Fruit fly (Drosophila melanogaster) whole organism, prepupa: ENCODE data around the gene CG5863.
A peak's percentile ranks its signal among the peaks of the same experiment; 100 is the strongest.

Source experiments
- CG10631 ChIP-seq: fragments of 200-800 bp; sonication (Bioruptor generic); optimal IDR thresholded peaks from 2 replicates; lab custom pipeline; 2016; ENCODE audit warnings: missing biosample characterization, missing genetic modification characterization
- CG10669 ChIP-seq: fragments of 200-800 bp; sonication (Bioruptor generic); optimal IDR thresholded peaks from 3 replicates; lab custom pipeline; 2018; ENCODE audit warnings: missing biosample characterization, mild to moderate bottlenecking, missing genetic modification characterization, moderate library complexity
- CG11294 ChIP-seq: fragments of 200-800 bp; sonication (Bioruptor generic); IDR thresholded peaks from 2 replicates; pipeline ENCODE4 v1.3.6; 2022; ENCODE audit warnings: missing biosample characterization, missing genetic modification characterization
- CG11762 ChIP-seq: fragments of 200-800 bp; sonication (Bioruptor generic); optimal IDR thresholded peaks from 3 replicates; lab custom pipeline; 2016; ENCODE audit warnings: missing biosample characterization, missing genetic modification characterization; ENCODE audit not compliant: insufficient read depth
- CG15336 ChIP-seq: fragments of 200-800 bp; sonication (Bioruptor generic); IDR thresholded peaks from 2 replicates; pipeline ENCODE4 v1.3.6; 2022; ENCODE audit warnings: missing biosample characterization, missing genetic modification characterization
- CG1621 ChIP-seq: fragments of 200-800 bp; sonication (Bioruptor generic); optimal IDR thresholded peaks from 3 replicates; lab custom pipeline; 2018; ENCODE audit warnings: missing biosample characterization, mild to moderate bottlenecking, missing genetic modification characterization
- CG16779 ChIP-seq: fragments of 200-800 bp; sonication (Bioruptor generic); optimal IDR thresholded peaks from 3 replicates; lab custom pipeline; 2017; ENCODE audit warnings: missing biosample characterization, mild to moderate bottlenecking, missing genetic modification characterization
- CG3032 ChIP-seq: fragments of 200-800 bp; optimal IDR thresholded peaks from 2 replicates; lab custom pipeline; 2019; ENCODE audit warnings: missing biosample characterization, mild to moderate bottlenecking, missing genetic modification characterization, moderate library complexity
- CG31627 ChIP-seq: fragments of 200-800 bp; sonication (Bioruptor generic); optimal IDR thresholded peaks from 3 replicates; lab custom pipeline; 2016; ENCODE audit warnings: missing biosample characterization, missing genetic modification characterization
- CG34406 ChIP-seq: fragments of 200-800 bp; sonication (Bioruptor generic); optimal IDR thresholded peaks from 3 replicates; lab custom pipeline; 2016; ENCODE audit warnings: missing biosample characterization, missing genetic modification characterization
- CG3919 ChIP-seq: fragments of 200-800 bp; sonication (Bioruptor generic); optimal IDR thresholded peaks from 3 replicates; lab custom pipeline; 2016; ENCODE audit warnings: missing biosample characterization, missing genetic modification characterization
- CG4318 ChIP-seq: fragments of 200-800 bp; sonication (Bioruptor generic); optimal IDR thresholded peaks from 3 replicates; lab custom pipeline; 2017; ENCODE audit warnings: missing biosample characterization, mild to moderate bottlenecking, missing genetic modification characterization
- CG6163 ChIP-seq: fragments of 200-800 bp; sonication (Bioruptor generic); IDR thresholded peaks from 3 replicates; pipeline ENCODE4 v1.3.6; 2022; ENCODE audit warnings: missing biosample characterization, missing genetic modification characterization
- CG6276 ChIP-seq: fragments of 200-800 bp; sonication (Bioruptor generic); optimal IDR thresholded peaks from 2 replicates; lab custom pipeline; 2017; ENCODE audit warnings: missing biosample characterization, mild to moderate bottlenecking, missing genetic modification characterization
- CG6792 ChIP-seq: fragments of 200-800 bp; sonication (Bioruptor generic); optimal IDR thresholded peaks from 3 replicates; lab custom pipeline; 2016; ENCODE audit warnings: missing biosample characterization, missing genetic modification characterization
- CG6854 ChIP-seq: fragments of 200-800 bp; sonication (Bioruptor generic); optimal IDR thresholded peaks from 2 replicates; lab custom pipeline; 2017; ENCODE audit warnings: missing biosample characterization, mild to moderate bottlenecking, missing genetic modification characterization
- CG7368 ChIP-seq: fragments of 200-800 bp; sonication (Bioruptor generic); optimal IDR thresholded peaks from 3 replicates; lab custom pipeline; 2016; ENCODE audit warnings: missing biosample characterization, missing genetic modification characterization
- CG8119 ChIP-seq: fragments of 200-800 bp; sonication (Bioruptor generic); IDR thresholded peaks from 3 replicates; pipeline ENCODE4 v1.3.6; 2022; ENCODE audit warnings: missing biosample characterization, missing genetic modification characterization
- CG8632 ChIP-seq: fragments of 200-800 bp; sonication (Bioruptor generic); optimal IDR thresholded peaks from 3 replicates; lab custom pipeline; 2016; ENCODE audit warnings: missing biosample characterization, missing genetic modification characterization
- CG9139 ChIP-seq: fragments of 200-800 bp; sonication (Bioruptor generic); optimal IDR thresholded peaks from 3 replicates; lab custom pipeline; 2017; ENCODE audit warnings: missing biosample characterization, mild to moderate bottlenecking, missing genetic modification characterization
- Eip75B ChIP-seq: fragments of 200-800 bp; sonication (Bioruptor generic); optimal IDR thresholded peaks from 3 replicates; lab custom pipeline; 2016; ENCODE audit warnings: missing biosample characterization, missing genetic modification characterization
- Eip78C ChIP-seq: fragments of 200-800 bp; sonication (Bioruptor generic); peaks from one replicate; lab custom pipeline; 2016; ENCODE audit warnings: missing biosample characterization, missing genetic modification characterization
- Ets21C ChIP-seq: fragments of 200-800 bp; sonication (Bioruptor generic); optimal IDR thresholded peaks from 3 replicates; lab custom pipeline; 2016; ENCODE audit warnings: missing biosample characterization, missing genetic modification characterization
- Ets96B ChIP-seq: fragments of 200-800 bp; optimal IDR thresholded peaks from 2 replicates; lab custom pipeline; 2019; ENCODE audit warnings: missing biosample characterization, mild to moderate bottlenecking, missing genetic modification characterization, moderate library complexity
- Gug ChIP-seq: fragments of 200-800 bp; sonication (Bioruptor generic); IDR thresholded peaks from 2 replicates; pipeline ENCODE4 v1.3.6; 2022; ENCODE audit warnings: missing biosample characterization, missing genetic modification characterization
- Hr38 ChIP-seq: sonication (Bioruptor generic); optimal IDR thresholded peaks from 2 replicates; lab custom pipeline; 2016; ENCODE audit warnings: missing biosample characterization, missing genetic modification characterization
- Hr39 ChIP-seq: fragments of 200-800 bp; sonication (Bioruptor generic); optimal IDR thresholded peaks from 2 replicates; lab custom pipeline; 2016; ENCODE audit warnings: missing biosample characterization, missing genetic modification characterization
- Hr4 ChIP-seq: fragments of 200-800 bp; sonication (Bioruptor generic); optimal IDR thresholded peaks from 3 replicates; lab custom pipeline; 2016; ENCODE audit warnings: missing biosample characterization, missing genetic modification characterization
- Met ChIP-seq: fragments of 200-800 bp; sonication (Bioruptor generic); optimal IDR thresholded peaks from 3 replicates; lab custom pipeline; 2016; ENCODE audit warnings: missing biosample characterization, missing genetic modification characterization
- OdsH ChIP-seq: fragments of 200-800 bp; sonication (Bioruptor generic); optimal IDR thresholded peaks from 3 replicates; lab custom pipeline; 2016; ENCODE audit warnings: missing biosample characterization, missing genetic modification characterization
- Smox ChIP-seq: fragments of 200-800 bp; sonication (Bioruptor generic); optimal IDR thresholded peaks from 3 replicates; lab custom pipeline; 2016; ENCODE audit warnings: missing biosample characterization, missing genetic modification characterization
- Sox102F ChIP-seq: fragments of 200-800 bp; sonication (Bioruptor generic); optimal IDR thresholded peaks from 2 replicates; lab custom pipeline; 2016; ENCODE audit warnings: missing biosample characterization, mild to moderate bottlenecking, missing genetic modification characterization
- Sox14 ChIP-seq: fragments of 200-800 bp; sonication (Bioruptor generic); optimal IDR thresholded peaks from 3 replicates; lab custom pipeline; 2016; ENCODE audit warnings: missing biosample characterization, missing genetic modification characterization
- achi ChIP-seq: fragments of 200-800 bp; sonication (Bioruptor generic); optimal IDR thresholded peaks from 3 replicates; lab custom pipeline; 2016; ENCODE audit warnings: missing biosample characterization, missing genetic modification characterization
- acj6 ChIP-seq: fragments of 200-800 bp; sonication (Bioruptor generic); optimal IDR thresholded peaks from 3 replicates; lab custom pipeline; 2016; ENCODE audit warnings: missing biosample characterization, missing genetic modification characterization
- dsx ChIP-seq: fragments of 200-800 bp; optimal IDR thresholded peaks from 3 replicates; lab custom pipeline; 2019; ENCODE audit warnings: missing biosample characterization, mild to moderate bottlenecking, missing genetic modification characterization, moderate library complexity; ENCODE audit not compliant: poor library complexity, severe bottlenecking
- eg ChIP-seq: fragments of 200-800 bp; sonication (Bioruptor generic); IDR thresholded peaks from 3 replicates; pipeline ENCODE4 v1.3.6; 2022; ENCODE audit warnings: missing biosample characterization, missing genetic modification characterization
- esn ChIP-seq: fragments of 200-800 bp; sonication (Bioruptor generic); optimal IDR thresholded peaks from 2 replicates; lab custom pipeline; 2016; ENCODE audit warnings: missing biosample characterization, mild to moderate bottlenecking, missing genetic modification characterization, moderate library complexity
- fd59A ChIP-seq: fragments of 200-800 bp; sonication (Bioruptor generic); optimal IDR thresholded peaks from 2 replicates; lab custom pipeline; 2017; ENCODE audit warnings: missing biosample characterization, mild to moderate bottlenecking, missing genetic modification characterization, missing genetic modification reagents
- fd85E ChIP-seq: fragments of 200-800 bp; sonication (Bioruptor generic); optimal IDR thresholded peaks from 3 replicates; lab custom pipeline; 2016; ENCODE audit warnings: missing biosample characterization, missing genetic modification characterization
- fkh ChIP-seq: fragments of 200-800 bp; sonication (Bioruptor generic); optimal IDR thresholded peaks from 3 replicates; lab custom pipeline; 2017; ENCODE audit warnings: missing biosample characterization, mild to moderate bottlenecking, missing genetic modification characterization, moderate library complexity
- lz ChIP-seq: fragments of 200-800 bp; sonication (Bioruptor generic); optimal IDR thresholded peaks from 3 replicates; lab custom pipeline; 2016; ENCODE audit warnings: missing biosample characterization, missing genetic modification characterization
- net ChIP-seq: fragments of 200-800 bp; sonication (Bioruptor generic); optimal IDR thresholded peaks from 3 replicates; lab custom pipeline; 2016; ENCODE audit warnings: missing biosample characterization, missing genetic modification characterization
- spab ChIP-seq: fragments of 200-800 bp; sonication (Bioruptor generic); optimal IDR thresholded peaks from 2 replicates; lab custom pipeline; 2017; ENCODE audit warnings: missing biosample characterization, mild to moderate bottlenecking, missing genetic modification characterization, missing genetic modification reagents
- ss ChIP-seq, 2 experiments: fragments of 200-800 bp; sonication (Bioruptor generic); optimal IDR thresholded peaks; 2 replicates in 1 of 2; 3 replicates in 1 of 2; lab custom pipeline; 2017 to 2018; ENCODE audit warnings: mild to moderate bottlenecking in 2 of 2, missing biosample characterization in 2 of 2, missing genetic modification characterization in 2 of 2, moderate library complexity in 1 of 2
- svp ChIP-seq: fragments of 200-800 bp; sonication (Bioruptor generic); peaks from one replicate; lab custom pipeline; 2016; ENCODE audit warnings: missing biosample characterization, missing genetic modification characterization
- topi ChIP-seq: fragments of 200-800 bp; sonication (Bioruptor generic); optimal IDR thresholded peaks from 3 replicates; lab custom pipeline; 2016; ENCODE audit warnings: missing biosample characterization, missing genetic modification characterization
- vri ChIP-seq: fragments of 200-800 bp; sonication (Bioruptor generic); optimal IDR thresholded peaks from 3 replicates; lab custom pipeline; 2016; ENCODE audit warnings: missing biosample characterization, mild to moderate bottlenecking, missing genetic modification characterization

The CG5863 gene

DNA sequence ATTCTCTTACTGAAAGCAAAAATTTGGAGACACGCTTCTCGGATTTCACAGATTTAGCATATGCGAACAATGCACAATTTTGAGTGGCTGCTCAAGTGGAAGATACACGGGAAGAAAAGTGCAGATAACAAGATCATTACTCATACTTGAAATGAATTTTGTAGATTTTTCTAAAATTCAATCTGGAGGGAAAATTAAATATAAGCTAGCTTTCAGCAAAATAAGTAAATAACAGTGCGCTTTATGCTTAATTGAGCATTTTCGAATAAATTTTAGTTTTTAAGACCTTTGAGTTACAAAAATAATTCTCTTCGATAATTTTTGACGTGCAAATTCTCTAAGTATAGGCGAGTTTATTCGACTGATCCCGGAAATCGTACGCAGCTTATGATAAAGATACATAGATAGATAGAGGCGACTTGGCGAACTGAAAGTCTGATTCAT, 10.2 kb upstream of the CG5863 start (continued):
- TF ChIP-seq CG6792 (GFP tag; lab: Kevin White, UChicago) (peak; percentile 64), Sox102F (peak; percentile 14), CG6163 (GFP tag; lab: Robert Waterston, UW) (peak; percentile 75), OdsH (GFP tag; lab: Kevin White, UChicago) (peak; percentile 55), fd59A (GFP tag; lab: Kevin White, UChicago) (no peak), ss (GFP tag; optimal IDR thresholded peaks at IDR 0.05; lab: Kevin White, UChicago) (peak; percentile 44 to 67), CG11294 (GFP tag; lab: Robert Waterston, UW) (no peak; the same call in 1 of the 2 replicates), CG7368 (peak; percentile 56), CG8632 (GFP tag; lab: Kevin White, UChicago) (peak; percentile 29), Hr38 (no peak), CG1621 (tag; lab: Kevin White, UChicago) (peak; percentile 20), net (GFP tag; lab: Kevin White, UChicago) (peak; percentile 52), fd85E (peak; percentile 20), svp (peak; percentile 96), CG6276 (peak; percentile 67), dsx (GFP tag; lab: Kevin White, UChicago) (peak; percentile 69), Ets96B (tag; lab: Kevin White, UChicago) (peak; percentile 75), Met (GFP tag; lab: Kevin White, UChicago) (peak; percentile 57), CG31627 (GFP tag; lab: Kevin White, UChicago) (peak; percentile 49), lz (GFP tag; lab: Kevin White, UChicago) (peak; percentile 63), vri (no peak), Smox (GFP tag; lab: Kevin White, UChicago) (peak; percentile 39), CG4318 (GFP tag; lab: Kevin White, UChicago) (peak; percentile 31), spab (GFP tag; lab: Kevin White, UChicago) (peak; percentile 64), topi (GFP tag; lab: Kevin White, UChicago) (peak; percentile 84), acj6 (peak; percentile 47), CG6854 (peak; percentile 29), CG34406 (GFP tag; lab: Kevin White, UChicago) (peak; percentile 36), Gug (no peak), achi (GFP tag; lab: Kevin White, UChicago) (peak; percentile 52), CG10631 (GFP tag; lab: Kevin White, UChicago) (peak; percentile 63), CG9139 (GFP tag; lab: Kevin White, UChicago) (no peak), Eip75B (GFP tag; lab: Kevin White, UChicago) (peak; percentile 77)

DNA sequence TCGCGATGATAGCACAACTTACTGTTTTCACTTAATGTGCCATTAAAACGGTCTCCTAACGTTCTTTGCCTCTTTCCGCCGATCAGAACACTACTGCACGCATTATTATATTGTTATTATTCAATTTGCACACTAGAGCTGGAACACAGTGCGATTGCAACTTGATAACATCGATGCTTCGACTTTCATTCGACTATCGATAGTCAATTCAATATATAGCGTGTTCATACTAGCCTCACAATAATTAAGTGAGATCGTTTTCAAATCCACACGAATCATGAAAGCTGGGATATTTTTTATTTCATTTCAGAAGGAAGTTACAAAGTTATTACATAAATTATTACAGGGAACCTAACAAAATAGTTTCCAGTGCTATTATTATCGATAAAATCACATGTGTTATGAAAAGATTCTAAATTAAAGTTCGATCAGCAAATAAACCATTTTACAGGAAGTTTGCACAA, 9.6 kb upstream of the CG5863 start:
- TF ChIP-seq Eip75B (GFP tag; lab: Kevin White, UChicago) = peak; percentile 22
- peak; percentile 57 for TF ChIP-seq Smox (GFP tag; lab: Kevin White, UChicago)
- no peak for TF ChIP-seq CG6854
- peak; percentile 53 for TF ChIP-seq lz (GFP tag; lab: Kevin White, UChicago)
- TF ChIP-seq CG8119 (GFP tag; lab: Robert Waterston, UW) = no peak
- TF ChIP-seq eg (GFP tag; lab: Robert Waterston, UW) = peak; percentile 70
- peak; percentile 20 for TF ChIP-seq Ets21C (GFP tag; lab: Kevin White, UChicago)
- no peak for TF ChIP-seq CG7368
- TF ChIP-seq achi (GFP tag; lab: Kevin White, UChicago) = peak; percentile 28
- no peak for TF ChIP-seq dsx (GFP tag; lab: Kevin White, UChicago)
- peak; percentile 24 for TF ChIP-seq CG3032 (tag; lab: Kevin White, UChicago)
- TF ChIP-seq Sox14 (GFP tag; lab: Kevin White, UChicago) = peak; percentile 54
- TF ChIP-seq topi (GFP tag; lab: Kevin White, UChicago) = peak; percentile 10
- TF ChIP-seq CG10669 = no peak
- no peak for TF ChIP-seq CG3919 (GFP tag; lab: Kevin White, UChicago)
- TF ChIP-seq ss (GFP tag; optimal IDR thresholded peaks at IDR 0.05; lab: Kevin White, UChicago) = no peak
- TF ChIP-seq CG11762 (GFP tag; lab: Kevin White, UChicago) = no peak
- peak; percentile 45 for TF ChIP-seq OdsH (GFP tag; lab: Kevin White, UChicago)
- TF ChIP-seq Hr39 = peak; percentile 51
- TF ChIP-seq fd59A (GFP tag; lab: Kevin White, UChicago) = no peak
- peak; percentile 53 for TF ChIP-seq CG15336 (GFP tag; lab: Robert Waterston, UW)
- peak; percentile 74 for TF ChIP-seq Hr4 (GFP tag; lab: Kevin White, UChicago)
- peak; percentile 92 for TF ChIP-seq vri
- TF ChIP-seq CG11294 (GFP tag; lab: Robert Waterston, UW) = no peak
- TF ChIP-seq fkh (GFP tag; lab: Kevin White, UChicago) = peak; percentile 67
- TF ChIP-seq CG10631 (GFP tag; lab: Kevin White, UChicago) = peak; percentile 28
- TF ChIP-seq CG16779 (tag; lab: Kevin White, UChicago) = no peak
- peak; percentile 23 for TF ChIP-seq acj6
- peak; percentile 50 for TF ChIP-seq Eip78C (GFP tag; lab: Kevin White, UChicago)
- peak; percentile 14 for TF ChIP-seq Sox102F
- peak; percentile 44 for TF ChIP-seq esn (GFP tag; lab: Kevin White, UChicago)
- TF ChIP-seq CG31627 (GFP tag; lab: Kevin White, UChicago) = peak; percentile 46
